Worm (Caenorhabditis elegans): ENCODE results near the gene sre-44.

Gene sre-44

ce11 chrII:13924909-13925308 lies 24.5 kb upstream of the sre-44 start, which contains the start of gene mltn-5:
TSS of gene mltn-5 (plus strand) at chrII:13925209.
- TF ChIP-seq zip-4 (GFP tag; optimal IDR thresholded peaks at IDR 0.05) (no peak), blmp-1 (tag; optimal IDR thresholded peaks at IDR 0.05) (peak; percentile 1), hpl-2 (GFP tag; optimal IDR thresholded peaks at IDR 0.05) (no peak), nhr-71 (tag; optimal IDR thresholded peaks at IDR 0.05) (no peak)

ce11 chrII:13931944-13932343 lies 17.4 kb upstream of the sre-44 start, which contains the start of gene hot-3:
TSS of gene hot-3 (minus strand) at chrII:13932044.
- TF ChIP-seq egl-13 (tag; optimal IDR thresholded peaks at IDR 0.05) (no peak), elt-3 (tag; optimal IDR thresholded peaks at IDR 0.05) (no peak), F16B12.6 (tag; optimal IDR thresholded peaks at IDR 0.05) (no peak), lin-14 (GFP tag; optimal IDR thresholded peaks at IDR 0.05) (no peak), unc-86 (tag; optimal IDR thresholded peaks at IDR 0.05) (no peak), fkh-10 (GFP tag; optimal IDR thresholded peaks at IDR 0.05) (no peak), swsn-7 (tag; optimal IDR thresholded peaks at IDR 0.05) (no peak), nhr-76 (tag; optimal IDR thresholded peaks at IDR 0.05) (no peak)

- no peak for TF ChIP-seq efl-1 (optimal IDR thresholded peaks at IDR 0.05)
- TF ChIP-seq efl-1 (GFP tag; optimal IDR thresholded peaks at IDR 0.05 in 1 of 2): peak in 1 of 2 experiments; percentile 61
- no peak for TF ChIP-seq mef-2 (tag; optimal IDR thresholded peaks at IDR 0.05)
- TF ChIP-seq ceh-8 (GFP tag; optimal IDR thresholded peaks at IDR 0.05): peak; percentile 56
- TF ChIP-seq rnt-1 (tag; optimal IDR thresholded peaks at IDR 0.05): no peak
- peak; percentile 47 for TF ChIP-seq lin-14 (GFP tag; optimal IDR thresholded peaks at IDR 0.05)
- peak; percentile 76 for TF ChIP-seq ceh-63 (GFP tag; optimal IDR thresholded peaks at IDR 0.05)
Measured at ce11 chrII:13933534-13933933, 15.9 kb upstream of the sre-44 start.

ce11 chrII:13935907-13936306 lies 13.5 kb upstream of the sre-44 start:
- TF ChIP-seq lin-14 (GFP tag; optimal IDR thresholded peaks at IDR 0.05) (peak; percentile 55), efl-1 (optimal IDR thresholded peaks at IDR 0.05) (no peak), efl-1 (GFP tag; optimal IDR thresholded peaks at IDR 0.05 in 1 of 2) (peak in 1 of 2 experiments; percentile 78), nhr-77 (tag; optimal IDR thresholded peaks at IDR 0.05) (no peak), F16B12.6 (tag; optimal IDR thresholded peaks at IDR 0.05) (no peak), nhr-71 (tag; optimal IDR thresholded peaks at IDR 0.05) (no peak), egl-13 (tag; optimal IDR thresholded peaks at IDR 0.05) (peak; percentile 17), skn-1 (tag; optimal IDR thresholded peaks at IDR 0.05) (no peak), ceh-88 (GFP tag; IDR thresholded peaks at IDR 0.05) (no peak), tbx-2 (tag; optimal IDR thresholded peaks at IDR 0.05) (no peak), ceh-8 (GFP tag; optimal IDR thresholded peaks at IDR 0.05) (peak; percentile 52), nhr-11 (tag; optimal IDR thresholded peaks at IDR 0.05) (no peak), pag-3 (tag; optimal IDR thresholded peaks at IDR 0.05; ENCODE audit: borderline replicate concordance, insufficient read depth) (no peak), lin-39 (tag; optimal IDR thresholded peaks at IDR 0.05) (no peak), pax-3 (tag; optimal IDR thresholded peaks at IDR 0.05) (no peak), nhr-28 (tag; optimal IDR thresholded peaks at IDR 0.05) (no peak), nhr-90 (tag; optimal IDR thresholded peaks at IDR 0.05; ENCODE audit: poor library complexity) (no peak)

- TF ChIP-seq unc-62 (GFP tag; optimal IDR thresholded peaks at IDR 0.05): no peak
- no peak for TF ChIP-seq snpc-4 (tag; optimal IDR thresholded peaks at IDR 0.05)
- TF ChIP-seq nhr-85 (tag): no peak
- TF ChIP-seq nhr-47 (tag; optimal IDR thresholded peaks at IDR 0.05): no peak
- no peak for TF ChIP-seq sptf-1 (tag; optimal IDR thresholded peaks at IDR 0.05)
- no peak for TF ChIP-seq lin-13 (GFP tag; optimal IDR thresholded peaks at IDR 0.05)
- no peak for TF ChIP-seq mep-1 (tag; optimal IDR thresholded peaks at IDR 0.05)
- TF ChIP-seq Y116A8C.19 (tag; optimal IDR thresholded peaks at IDR 0.05; ENCODE audit: borderline replicate concordance): no peak
- TF ChIP-seq nhr-237 (tag; optimal IDR thresholded peaks at IDR 0.05): no peak
- no peak for TF ChIP-seq ets-5 (GFP tag; IDR thresholded peaks at IDR 0.05)
- no peak for TF ChIP-seq fkh-8 (tag; optimal IDR thresholded peaks at IDR 0.05)
- no peak for TF ChIP-seq lsy-2 (tag; optimal IDR thresholded peaks at IDR 0.05)
- no peak for TF ChIP-seq C04F5.9 (tag; optimal IDR thresholded peaks at IDR 0.05)
- TF ChIP-seq ama-1 (optimal IDR thresholded peaks at IDR 0.05): no peak
- no peak for TF ChIP-seq tlp-1 (tag; optimal IDR thresholded peaks at IDR 0.05)
Measured at ce11 chrII:13938290-13938689, 11.1 kb upstream of the sre-44 start.
